Fruit fly (Drosophila melanogaster) whole organism, pupa: ENCODE data around the gene S6k.
A peak's percentile ranks its signal among the peaks of the same experiment; 100 is the strongest.

Experiments
- CG10348 ChIP-seq: fragments of 200-800 bp; sonication (Bioruptor generic); IDR thresholded peaks from 2 replicates; pipeline ENCODE4 v1.3.6; 2022; ENCODE audit warnings: missing biosample characterization, missing genetic modification characterization
- CG12605 ChIP-seq: fragments of 200-800 bp; sonication (Bioruptor generic); IDR thresholded peaks from 2 replicates; pipeline ENCODE4 v1.3.6; 2022; ENCODE audit warnings: missing biosample characterization, missing genetic modification characterization
- CG13204 ChIP-seq: fragments of 200-800 bp; sonication (Bioruptor generic); optimal IDR thresholded peaks from 2 replicates; lab custom pipeline; 2018; ENCODE audit warnings: missing biosample characterization, mild to moderate bottlenecking, missing genetic modification characterization, moderate library complexity
- CG14655 ChIP-seq: fragments of 200-800 bp; sonication (Bioruptor generic); optimal IDR thresholded peaks from 3 replicates; lab custom pipeline; 2017; ENCODE audit warnings: mild to moderate bottlenecking, missing biosample characterization, missing genetic modification reagents, missing genetic modification characterization
- CG15710 ChIP-seq: fragments of 200-800 bp; sonication (Bioruptor generic); optimal IDR thresholded peaks from 2 replicates; lab custom pipeline; 2018; ENCODE audit warnings: missing biosample characterization, mild to moderate bottlenecking, missing genetic modification characterization, moderate library complexity
- CG17806 ChIP-seq: fragments of 200-800 bp; sonication (Bioruptor generic); optimal IDR thresholded peaks from 2 replicates; lab custom pipeline; 2018; ENCODE audit warnings: missing biosample characterization, mild to moderate bottlenecking, missing genetic modification characterization, moderate library complexity
- CG32121 ChIP-seq: fragments of 200-800 bp; sonication (Bioruptor generic); IDR thresholded peaks from 2 replicates; pipeline ENCODE4 v1.3.6; 2022; ENCODE audit warnings: missing biosample characterization, missing genetic modification characterization
- CG34367 ChIP-seq: fragments of 200-800 bp; sonication (Bioruptor generic); optimal IDR thresholded peaks from 2 replicates; lab custom pipeline; 2018; ENCODE audit warnings: missing biosample characterization, mild to moderate bottlenecking, missing genetic modification characterization
- CG4496 ChIP-seq: fragments of 200-800 bp; sonication (Bioruptor generic); IDR thresholded peaks from 3 replicates; pipeline ENCODE4 v1.3.6; 2022; ENCODE audit warnings: missing biosample characterization, missing genetic modification characterization
- CG8159 ChIP-seq: fragments of 200-800 bp; sonication (Bioruptor generic); optimal IDR thresholded peaks from 3 replicates; lab custom pipeline; 2018; ENCODE audit warnings: missing biosample characterization, mild to moderate bottlenecking, missing genetic modification characterization, moderate library complexity
- CG8301 ChIP-seq: fragments of 200-800 bp; sonication (Bioruptor generic); optimal IDR thresholded peaks from 2 replicates; lab custom pipeline; 2018; ENCODE audit warnings: missing biosample characterization, mild to moderate bottlenecking, missing genetic modification characterization
- CG9948 ChIP-seq: fragments of 200-800 bp; sonication (Bioruptor generic); optimal IDR thresholded peaks from 2 replicates; lab custom pipeline; 2018; ENCODE audit warnings: missing biosample characterization, mild to moderate bottlenecking, missing genetic modification characterization, moderate library complexity
- D1 ChIP-seq: fragments of 200-800 bp; sonication (Bioruptor generic); optimal IDR thresholded peaks from 2 replicates; lab custom pipeline; 2018; ENCODE audit warnings: missing biosample characterization, mild to moderate bottlenecking, missing genetic modification characterization, moderate library complexity
- EcR ChIP-seq: fragments of 200-800 bp; sonication (Bioruptor generic); optimal IDR thresholded peaks from 3 replicates; lab custom pipeline; 2019; ENCODE audit warnings: missing biosample characterization, missing genetic modification characterization, mild to moderate bottlenecking, moderate library complexity, missing genetic modification reagents
- Ets98B ChIP-seq: fragments of 200-800 bp; sonication (Bioruptor generic); IDR thresholded peaks from 2 replicates; pipeline ENCODE4 v1.3.6; 2022; ENCODE audit warnings: missing biosample characterization, missing genetic modification characterization
- Pif1A ChIP-seq: fragments of 200-800 bp; sonication (Bioruptor generic); optimal IDR thresholded peaks from 3 replicates; lab custom pipeline; 2016; ENCODE audit warnings: missing biosample characterization, missing genetic modification characterization
- Pif1B ChIP-seq: fragments of 200-800 bp; sonication (Bioruptor generic); optimal IDR thresholded peaks from 3 replicates; lab custom pipeline; 2016; ENCODE audit warnings: missing biosample characterization, missing genetic modification characterization
- Snoo ChIP-seq: fragments of 200-800 bp; sonication (Bioruptor generic); optimal IDR thresholded peaks from 3 replicates; lab custom pipeline; 2017; ENCODE audit warnings: missing biosample characterization, mild to moderate bottlenecking, missing genetic modification characterization, inconsistent platforms
- fd96Ca ChIP-seq: fragments of 200-800 bp; sonication (Bioruptor generic); IDR thresholded peaks from 3 replicates; pipeline ENCODE4 v1.3.6; 2022; ENCODE audit warnings: missing biosample characterization, missing genetic modification characterization
- gl ChIP-seq: fragments of 200-800 bp; sonication (Bioruptor generic); optimal IDR thresholded peaks from 2 replicates; lab custom pipeline; 2018; ENCODE audit warnings: missing biosample characterization, mild to moderate bottlenecking, missing genetic modification characterization
- rn ChIP-seq: fragments of 200-800 bp; sonication (Bioruptor generic); IDR thresholded peaks from 2 replicates; pipeline ENCODE4 v1.3.6; 2022; ENCODE audit warnings: missing biosample characterization, missing genetic modification characterization

S6k gene

DNA sequence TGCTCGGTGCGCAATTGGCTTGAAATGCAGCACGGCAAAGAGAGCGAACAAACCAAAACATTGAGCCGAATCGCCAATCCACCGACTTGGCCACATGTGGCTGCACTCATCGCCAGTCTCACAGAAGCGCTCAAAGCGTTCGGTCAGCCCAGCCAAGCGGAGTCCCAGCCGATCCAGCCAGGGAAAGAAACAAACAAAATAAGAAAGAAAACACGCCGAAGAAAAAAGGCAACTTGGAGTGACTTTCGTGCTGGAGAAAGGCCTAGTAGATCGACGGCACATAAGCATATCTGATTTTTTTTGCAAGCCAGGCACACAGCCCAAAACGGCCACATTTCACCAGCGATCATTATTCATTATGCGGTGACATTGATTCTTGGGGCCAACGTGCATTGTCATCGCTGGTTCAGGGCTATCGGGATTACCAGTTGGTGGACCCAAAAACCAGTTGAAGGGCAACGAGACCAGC, 8.6 kb downstream of the S6k start:
- no peak for TF ChIP-seq Pif1A (GFP tag; lab: Kevin White, UChicago)
- peak; percentile 15 for TF ChIP-seq gl (tag; lab: Kevin White, UChicago)
- TF ChIP-seq CG32121: 0 out of 2 replicates have a peak, but pooled peaks have one; percentile 17
- TF ChIP-seq CG8159 (tag; lab: Kevin White, UChicago): no peak
- TF ChIP-seq CG4496 (GFP tag; lab: Robert Waterston, UW): peak; percentile 84
- peak; percentile 89 for TF ChIP-seq EcR (GFP tag; lab: Kevin White, UChicago)
- no peak for TF ChIP-seq CG14655
- peak; percentile 32; the same call in 1 of the 2 replicates for TF ChIP-seq CG12605 (GFP tag; lab: Robert Waterston, UW)
- TF ChIP-seq CG9948 (tag; lab: Kevin White, UChicago): no peak
- peak; percentile 46; the same call in 1 of the 2 replicates for TF ChIP-seq Ets98B (GFP tag; lab: Robert Waterston, UW)
- 0 out of 2 replicates have a peak, but pooled peaks have one; percentile 20 for TF ChIP-seq CG10348 (GFP tag; lab: Robert Waterston, UW)

DNA sequence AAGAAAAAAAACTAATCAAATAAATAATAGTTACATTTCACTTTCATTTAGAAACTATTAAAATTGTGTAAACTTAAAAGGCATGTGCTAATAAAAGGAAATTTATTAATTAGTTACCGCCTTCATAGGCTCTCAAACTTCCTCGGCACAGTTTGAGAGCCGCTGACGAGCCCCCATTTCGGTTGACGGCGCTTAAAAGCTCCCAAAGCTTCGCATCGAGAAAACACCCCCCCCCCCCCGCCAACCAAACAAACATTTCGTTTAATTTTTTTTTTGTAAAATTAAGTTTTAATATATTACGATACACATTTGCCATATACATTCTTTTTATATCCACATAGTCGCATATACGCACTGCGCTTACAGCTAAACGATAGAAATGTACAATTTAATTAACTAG, 13.5 kb downstream of the S6k start:
- TF ChIP-seq CG15710 (tag; lab: Kevin White, UChicago) (no peak), CG32121 (no peak), EcR (GFP tag; lab: Kevin White, UChicago) (no peak), CG34367 (no peak), CG9948 (tag; lab: Kevin White, UChicago) (no peak), Pif1A (GFP tag; lab: Kevin White, UChicago) (no peak), CG14655 (no peak), Ets98B (GFP tag; lab: Robert Waterston, UW) (no peak), CG8159 (tag; lab: Kevin White, UChicago) (no peak), CG17806 (tag; lab: Kevin White, UChicago) (no peak), fd96Ca (GFP tag; lab: Robert Waterston, UW) (no peak), CG8301 (tag; lab: Kevin White, UChicago) (no peak), CG13204 (GFP tag; lab: Kevin White, UChicago) (no peak), rn (no peak), CG12605 (GFP tag; lab: Robert Waterston, UW) (no peak), Snoo (tag; lab: Kevin White, UChicago) (no peak)

DNA sequence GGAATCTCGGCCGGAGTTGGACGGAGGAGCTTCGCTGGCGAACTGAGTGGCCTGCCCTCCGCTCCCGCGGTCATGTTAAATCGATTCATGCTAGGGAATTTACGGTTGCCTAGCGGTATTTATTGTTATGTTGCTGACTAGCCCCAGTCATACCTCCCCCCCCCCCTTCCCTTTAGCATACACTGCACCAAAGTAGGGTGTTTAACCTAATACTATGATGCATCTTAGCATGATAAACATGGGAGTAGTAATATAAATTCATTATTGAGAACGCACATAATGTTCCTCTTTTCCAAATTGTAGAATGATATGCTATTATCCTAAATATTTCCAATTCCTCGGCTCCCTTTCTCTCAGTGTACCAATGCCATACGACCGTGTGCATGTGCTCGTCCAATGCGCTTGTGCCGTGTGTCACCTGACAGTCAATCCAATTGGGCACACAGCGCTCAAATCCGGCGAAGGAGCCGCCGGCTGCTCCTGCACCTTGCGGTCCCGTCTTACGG, 14.2 kb downstream of the S6k start, which contains the start of gene Tektin-C:
Gene Tektin-C, minus strand, starts transcription at position 51 of the 506 bp plus-strand sequence.
- TF ChIP-seq Pif1A (GFP tag; lab: Kevin White, UChicago): no peak
- TF ChIP-seq CG32121: no peak; the same call in 1 of the 2 replicates
- TF ChIP-seq CG10348 (GFP tag; lab: Robert Waterston, UW): no peak
- TF ChIP-seq fd96Ca (GFP tag; lab: Robert Waterston, UW): peak; percentile 30; the same call in 1 of the 3 replicates
- TF ChIP-seq EcR (GFP tag; lab: Kevin White, UChicago): no peak
- no peak for TF ChIP-seq CG8301 (tag; lab: Kevin White, UChicago)
- TF ChIP-seq CG34367: no peak

DNA sequence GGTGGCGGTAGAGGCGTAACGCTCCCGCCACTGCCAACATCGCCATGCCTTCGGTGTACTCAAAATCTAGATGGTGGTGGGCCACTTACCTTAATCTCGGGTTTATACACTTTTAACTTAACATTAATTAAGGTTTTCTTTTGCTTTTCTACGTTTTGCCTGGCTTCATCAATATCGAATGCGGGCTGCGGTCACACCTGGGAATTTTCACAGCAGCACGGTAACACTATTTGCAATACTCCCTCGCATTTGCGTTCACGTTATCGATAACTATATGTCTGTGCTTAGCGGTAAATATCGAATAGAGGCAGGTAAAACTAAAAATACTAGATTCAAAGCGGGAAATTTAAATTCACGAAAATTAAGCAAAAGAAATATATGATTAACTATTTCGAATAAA, 16.8 kb downstream of the S6k start, which contains the start of gene Bre1:
Gene Bre1, minus strand, starts transcription at position 226 of the 400 bp plus-strand sequence.
- no peak for TF ChIP-seq Pif1A (GFP tag; lab: Kevin White, UChicago)
- no peak for TF ChIP-seq fd96Ca (GFP tag; lab: Robert Waterston, UW)
- TF ChIP-seq CG8159 (tag; lab: Kevin White, UChicago): no peak
- no peak for TF ChIP-seq EcR (GFP tag; lab: Kevin White, UChicago)
- TF ChIP-seq CG9948 (tag; lab: Kevin White, UChicago): no peak
- TF ChIP-seq D1 (tag; lab: Kevin White, UChicago): no peak
- TF ChIP-seq rn: no peak
- TF ChIP-seq CG10348 (GFP tag; lab: Robert Waterston, UW): no peak
- no peak for TF ChIP-seq Ets98B (GFP tag; lab: Robert Waterston, UW)
- TF ChIP-seq gl (tag; lab: Kevin White, UChicago): no peak
- TF ChIP-seq CG34367: no peak
- TF ChIP-seq Pif1B (GFP tag; lab: Kevin White, UChicago): no peak
- TF ChIP-seq CG8301 (tag; lab: Kevin White, UChicago): no peak
- TF ChIP-seq CG4496 (GFP tag; lab: Robert Waterston, UW): no peak
- no peak for TF ChIP-seq CG14655
- TF ChIP-seq CG13204 (GFP tag; lab: Kevin White, UChicago): no peak
- TF ChIP-seq CG12605 (GFP tag; lab: Robert Waterston, UW): no peak
- no peak for TF ChIP-seq CG17806 (tag; lab: Kevin White, UChicago)
- TF ChIP-seq CG15710 (tag; lab: Kevin White, UChicago): no peak

DNA sequence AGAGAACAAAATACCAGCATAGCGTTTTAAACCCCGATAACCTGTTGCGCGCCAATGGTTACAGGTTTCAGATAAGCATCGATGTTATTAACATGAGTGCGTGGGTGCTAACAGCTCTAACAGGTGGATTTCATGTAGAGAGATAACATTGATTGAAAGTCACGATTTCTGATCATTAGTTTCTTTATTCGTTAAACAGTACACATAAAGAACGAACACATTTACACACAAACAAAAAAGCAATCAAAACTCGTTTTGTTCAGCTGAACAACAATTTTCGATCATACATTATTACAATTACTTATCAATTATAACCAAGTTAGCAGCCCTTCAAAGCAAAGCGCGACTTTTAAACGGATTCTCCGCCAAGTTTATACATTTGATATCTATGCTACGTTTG, 21.1 kb downstream of the S6k start:
- peak; percentile 18 for TF ChIP-seq CG17806 (tag; lab: Kevin White, UChicago)
- TF ChIP-seq CG12605 (GFP tag; lab: Robert Waterston, UW): peak; percentile 67
- peak; percentile 32; the same call in 1 of the 2 replicates for TF ChIP-seq Ets98B (GFP tag; lab: Robert Waterston, UW)
- TF ChIP-seq CG34367: no peak
- TF ChIP-seq rn: no peak

DNA sequence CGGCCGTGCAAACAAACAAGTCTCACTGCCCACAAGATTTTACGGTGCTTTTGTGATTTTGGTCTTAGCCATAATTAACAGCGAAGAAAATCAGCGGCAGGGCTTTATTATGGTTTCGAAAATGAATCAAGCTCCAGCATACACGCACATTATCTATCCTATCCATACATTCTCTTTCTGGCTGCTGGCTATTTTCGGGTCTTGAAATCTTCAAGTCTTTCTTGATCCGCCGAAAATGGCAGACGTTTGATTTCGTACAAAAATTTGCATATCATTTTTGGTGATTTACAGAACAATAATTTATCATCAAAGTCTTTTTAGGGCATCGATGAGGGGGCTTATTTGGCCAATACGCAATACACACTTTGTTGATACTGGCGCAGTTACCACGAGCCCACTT, 21.9 kb downstream of the S6k start:
- TF ChIP-seq EcR (GFP tag; lab: Kevin White, UChicago) (no peak), gl (tag; lab: Kevin White, UChicago) (no peak), CG12605 (GFP tag; lab: Robert Waterston, UW) (no peak)
- TF ChIP-seq, all 21 proteins: peak for 0
